Fruit fly (Drosophila melanogaster) whole organism, prepupa: Measurements from ENCODE around the gene CG4686.

Experiments
- Blimp-1 ChIP-seq: fragments of 200-800 bp; sonication (Bioruptor generic); optimal IDR thresholded peaks from 3 replicates; lab custom pipeline; 2017; ENCODE audit warnings: missing biosample characterization, missing genetic modification characterization, mild to moderate bottlenecking, moderate library complexity, missing genetic modification reagents
- CG10631 ChIP-seq: fragments of 200-800 bp; sonication (Bioruptor generic); optimal IDR thresholded peaks from 2 replicates; lab custom pipeline; 2016; ENCODE audit warnings: missing biosample characterization, missing genetic modification characterization
- CG11294 ChIP-seq: fragments of 200-800 bp; sonication (Bioruptor generic); IDR thresholded peaks from 2 replicates; pipeline ENCODE4 v1.3.6; 2022; ENCODE audit warnings: missing biosample characterization, missing genetic modification characterization
- CG11762 ChIP-seq: fragments of 200-800 bp; sonication (Bioruptor generic); optimal IDR thresholded peaks from 3 replicates; lab custom pipeline; 2016; ENCODE audit warnings: missing biosample characterization, missing genetic modification characterization; ENCODE audit not compliant: insufficient read depth
- CG15336 ChIP-seq: fragments of 200-800 bp; sonication (Bioruptor generic); IDR thresholded peaks from 2 replicates; pipeline ENCODE4 v1.3.6; 2022; ENCODE audit warnings: missing biosample characterization, missing genetic modification characterization
- CG1621 ChIP-seq: fragments of 200-800 bp; sonication (Bioruptor generic); optimal IDR thresholded peaks from 3 replicates; lab custom pipeline; 2018; ENCODE audit warnings: missing biosample characterization, mild to moderate bottlenecking, missing genetic modification characterization
- CG16779 ChIP-seq: fragments of 200-800 bp; sonication (Bioruptor generic); optimal IDR thresholded peaks from 3 replicates; lab custom pipeline; 2017; ENCODE audit warnings: missing biosample characterization, mild to moderate bottlenecking, missing genetic modification characterization
- CG3032 ChIP-seq: fragments of 200-800 bp; optimal IDR thresholded peaks from 2 replicates; lab custom pipeline; 2019; ENCODE audit warnings: missing biosample characterization, mild to moderate bottlenecking, missing genetic modification characterization, moderate library complexity
- CG31627 ChIP-seq: fragments of 200-800 bp; sonication (Bioruptor generic); optimal IDR thresholded peaks from 3 replicates; lab custom pipeline; 2016; ENCODE audit warnings: missing biosample characterization, missing genetic modification characterization
- CG32006 ChIP-seq: fragments of 200-800 bp; sonication (Bioruptor generic); optimal IDR thresholded peaks from 3 replicates; lab custom pipeline; 2017; ENCODE audit warnings: missing biosample characterization, mild to moderate bottlenecking, missing genetic modification characterization
- CG6792 ChIP-seq: fragments of 200-800 bp; sonication (Bioruptor generic); optimal IDR thresholded peaks from 3 replicates; lab custom pipeline; 2016; ENCODE audit warnings: missing biosample characterization, missing genetic modification characterization
- CG8119 ChIP-seq: fragments of 200-800 bp; sonication (Bioruptor generic); IDR thresholded peaks from 3 replicates; pipeline ENCODE4 v1.3.6; 2022; ENCODE audit warnings: missing biosample characterization, missing genetic modification characterization
- CG8319 ChIP-seq: fragments of 200-800 bp; sonication (Bioruptor generic); optimal IDR thresholded peaks from 3 replicates; lab custom pipeline; 2016; ENCODE audit warnings: missing biosample characterization, missing genetic modification characterization
- Eip93F ChIP-seq: fragments of 200-800 bp; sonication (Bioruptor generic); optimal IDR thresholded peaks from 2 replicates; lab custom pipeline; 2016; ENCODE audit warnings: missing biosample characterization, mild to moderate bottlenecking, missing genetic modification characterization
- Ets21C ChIP-seq: fragments of 200-800 bp; sonication (Bioruptor generic); optimal IDR thresholded peaks from 3 replicates; lab custom pipeline; 2016; ENCODE audit warnings: missing biosample characterization, missing genetic modification characterization
- Ets96B ChIP-seq: fragments of 200-800 bp; optimal IDR thresholded peaks from 2 replicates; lab custom pipeline; 2019; ENCODE audit warnings: missing biosample characterization, mild to moderate bottlenecking, missing genetic modification characterization, moderate library complexity
- Hr38 ChIP-seq: sonication (Bioruptor generic); optimal IDR thresholded peaks from 2 replicates; lab custom pipeline; 2016; ENCODE audit warnings: missing biosample characterization, missing genetic modification characterization
- Hr39 ChIP-seq: fragments of 200-800 bp; sonication (Bioruptor generic); optimal IDR thresholded peaks from 2 replicates; lab custom pipeline; 2016; ENCODE audit warnings: missing biosample characterization, missing genetic modification characterization
- Lpt ChIP-seq: fragments of 200-800 bp; sonication (Bioruptor generic); optimal IDR thresholded peaks from 3 replicates; lab custom pipeline; 2016; ENCODE audit warnings: missing biosample characterization, missing genetic modification characterization
- Smox ChIP-seq: fragments of 200-800 bp; sonication (Bioruptor generic); optimal IDR thresholded peaks from 3 replicates; lab custom pipeline; 2016; ENCODE audit warnings: missing biosample characterization, missing genetic modification characterization
- Sox14 ChIP-seq: fragments of 200-800 bp; sonication (Bioruptor generic); optimal IDR thresholded peaks from 3 replicates; lab custom pipeline; 2016; ENCODE audit warnings: missing biosample characterization, missing genetic modification characterization
- Sox15 ChIP-seq: fragments of 200-800 bp; sonication (Bioruptor generic); optimal IDR thresholded peaks from 3 replicates; lab custom pipeline; 2016; ENCODE audit warnings: missing biosample characterization, missing genetic modification characterization
- achi ChIP-seq: fragments of 200-800 bp; sonication (Bioruptor generic); optimal IDR thresholded peaks from 3 replicates; lab custom pipeline; 2016; ENCODE audit warnings: missing biosample characterization, missing genetic modification characterization
- acj6 ChIP-seq: fragments of 200-800 bp; sonication (Bioruptor generic); optimal IDR thresholded peaks from 3 replicates; lab custom pipeline; 2016; ENCODE audit warnings: missing biosample characterization, missing genetic modification characterization
- cyc ChIP-seq: fragments of 200-800 bp; sonication (Bioruptor generic); optimal IDR thresholded peaks from 3 replicates; lab custom pipeline; 2016; ENCODE audit warnings: missing biosample characterization, missing genetic modification characterization
- dac ChIP-seq: fragments of 200-800 bp; sonication (Bioruptor generic); optimal IDR thresholded peaks from 2 replicates; lab custom pipeline; 2017; ENCODE audit warnings: missing biosample characterization, mild to moderate bottlenecking, missing genetic modification characterization
- esn ChIP-seq: fragments of 200-800 bp; sonication (Bioruptor generic); optimal IDR thresholded peaks from 2 replicates; lab custom pipeline; 2016; ENCODE audit warnings: missing biosample characterization, mild to moderate bottlenecking, missing genetic modification characterization, moderate library complexity
- fd59A ChIP-seq: fragments of 200-800 bp; sonication (Bioruptor generic); optimal IDR thresholded peaks from 2 replicates; lab custom pipeline; 2017; ENCODE audit warnings: missing biosample characterization, mild to moderate bottlenecking, missing genetic modification characterization, missing genetic modification reagents
- fkh ChIP-seq: fragments of 200-800 bp; sonication (Bioruptor generic); optimal IDR thresholded peaks from 3 replicates; lab custom pipeline; 2017; ENCODE audit warnings: missing biosample characterization, mild to moderate bottlenecking, missing genetic modification characterization, moderate library complexity
- net ChIP-seq: fragments of 200-800 bp; sonication (Bioruptor generic); optimal IDR thresholded peaks from 3 replicates; lab custom pipeline; 2016; ENCODE audit warnings: missing biosample characterization, missing genetic modification characterization
- pdm3 ChIP-seq: fragments of 200-800 bp; sonication (Bioruptor generic); optimal IDR thresholded peaks from 3 replicates; lab custom pipeline; 2016; ENCODE audit warnings: missing biosample characterization, missing genetic modification characterization
- salr ChIP-seq, 2 experiments: fragments of 200-800 bp; sonication (Bioruptor generic); optimal IDR thresholded peaks; 3 replicates each; lab custom pipeline; 2016 to 2018; ENCODE audit warnings: missing biosample characterization in 2 of 2, missing genetic modification characterization in 2 of 2, mild to moderate bottlenecking in 1 of 2
- spab ChIP-seq: fragments of 200-800 bp; sonication (Bioruptor generic); optimal IDR thresholded peaks from 2 replicates; lab custom pipeline; 2017; ENCODE audit warnings: missing biosample characterization, mild to moderate bottlenecking, missing genetic modification characterization, missing genetic modification reagents
- ss ChIP-seq, 2 experiments: fragments of 200-800 bp; sonication (Bioruptor generic); optimal IDR thresholded peaks; 2 replicates in 1 of 2; 3 replicates in 1 of 2; lab custom pipeline; 2017 to 2018; ENCODE audit warnings: mild to moderate bottlenecking in 2 of 2, missing biosample characterization in 2 of 2, missing genetic modification characterization in 2 of 2, moderate library complexity in 1 of 2
- svp ChIP-seq: fragments of 200-800 bp; sonication (Bioruptor generic); peaks from one replicate; lab custom pipeline; 2016; ENCODE audit warnings: missing biosample characterization, missing genetic modification characterization
- topi ChIP-seq: fragments of 200-800 bp; sonication (Bioruptor generic); optimal IDR thresholded peaks from 3 replicates; lab custom pipeline; 2016; ENCODE audit warnings: missing biosample characterization, missing genetic modification characterization

Gene CG4686

dm6 chr3R:19892046-19892445, 27.8 kb downstream of the CG4686 start (continued):
- TF ChIP-seq Ets96B (tag; lab: Kevin White, UChicago): no peak
- TF ChIP-seq CG11762 (GFP tag; lab: Kevin White, UChicago): no peak
- TF ChIP-seq CG1621: no peak
- TF ChIP-seq Eip93F (GFP tag; lab: Kevin White, UChicago): no peak
- peak; percentile 37 for TF ChIP-seq Sox14
- peak; percentile 43 for TF ChIP-seq CG10631 (GFP tag; lab: Kevin White, UChicago)
- peak; percentile 72 for TF ChIP-seq CG15336
- TF ChIP-seq Blimp-1 (GFP tag; lab: Kevin White, UChicago): no peak
- TF ChIP-seq Hr38 (GFP tag; lab: Kevin White, UChicago): no peak
- TF ChIP-seq acj6 (GFP tag; lab: Kevin White, UChicago): peak; percentile 19
- TF ChIP-seq CG6792: no peak
- no peak for TF ChIP-seq fd59A
- peak; percentile 33 for TF ChIP-seq cyc (GFP tag; lab: Kevin White, UChicago)
- TF ChIP-seq Sox15 (GFP tag; lab: Kevin White, UChicago): no peak
- TF ChIP-seq ss (GFP tag; optimal IDR thresholded peaks at IDR 0.05; lab: Kevin White, UChicago): no peak
- peak; percentile 35 for TF ChIP-seq CG31627 (GFP tag; lab: Kevin White, UChicago)
- TF ChIP-seq pdm3 (GFP tag; lab: Kevin White, UChicago): no peak
- TF ChIP-seq CG11294 (GFP tag; lab: Robert Waterston, UW): peak; percentile 58; the same call in 1 of the 2 replicates
- no peak for TF ChIP-seq CG8319
- TF ChIP-seq CG16779 (tag; lab: Kevin White, UChicago): no peak
- TF ChIP-seq topi: no peak
- no peak for TF ChIP-seq fkh (GFP tag; lab: Kevin White, UChicago)
- TF ChIP-seq CG32006 (GFP tag; lab: Kevin White, UChicago): peak; percentile 48
- TF ChIP-seq net: no peak
- peak; percentile 58 for TF ChIP-seq CG8119 (GFP tag; lab: Robert Waterston, UW)
- TF ChIP-seq Lpt (GFP tag; lab: Kevin White, UChicago): no peak
- peak in 1 of 2 experiments; percentile 6 for TF ChIP-seq salr (GFP tag; optimal IDR thresholded peaks at IDR 0.05; lab: Kevin White, UChicago)
- TF ChIP-seq achi (GFP tag; lab: Kevin White, UChicago): peak; percentile 32
- no peak for TF ChIP-seq Ets21C
- peak; percentile 40 for TF ChIP-seq Hr39 (GFP tag; lab: Kevin White, UChicago)
- TF ChIP-seq, all 60 proteins: peak for 23

- TF ChIP-seq esn (GFP tag; lab: Kevin White, UChicago): no peak
- no peak for TF ChIP-seq Lpt (GFP tag; lab: Kevin White, UChicago)
- TF ChIP-seq dac: no peak
- no peak for TF ChIP-seq CG11762 (GFP tag; lab: Kevin White, UChicago)
- no peak for TF ChIP-seq CG3032 (tag; lab: Kevin White, UChicago)
- TF ChIP-seq CG8119 (GFP tag; lab: Robert Waterston, UW): no peak
- TF ChIP-seq svp: no peak
- no peak for TF ChIP-seq Smox (GFP tag; lab: Kevin White, UChicago)
- TF ChIP-seq acj6 (GFP tag; lab: Kevin White, UChicago): no peak
- TF ChIP-seq spab (GFP tag; lab: Kevin White, UChicago): no peak
- TF ChIP-seq fd59A: no peak
- TF ChIP-seq CG8319: no peak
- no peak for TF ChIP-seq net
- TF ChIP-seq, all 60 proteins: peak for 0
Observed at dm6 chr3R:19895305-19895704, 31.0 kb downstream of the CG4686 start.

dm6 chr3R:19901742-19902141, 37.4 kb downstream of the CG4686 start:
- TF ChIP-seq CG16779 (tag; lab: Kevin White, UChicago): no peak
- no peak for TF ChIP-seq CG1621
- TF ChIP-seq achi (GFP tag; lab: Kevin White, UChicago): no peak
- no peak for TF ChIP-seq Sox15 (GFP tag; lab: Kevin White, UChicago)
- TF ChIP-seq svp: peak; percentile 94
- no peak for TF ChIP-seq Smox (GFP tag; lab: Kevin White, UChicago)
